Worm (Caenorhabditis elegans) whole organism, late embryonic: Measurements from ENCODE around the gene ZK354.7.
"Not testable (repeated sequence)": the region's sequence is repeated elsewhere in the genome, so short reads cannot be mapped to it uniquely, and the experiment has no call there.

Source experiments
- ceh-30 ChIP-seq: fragments of 150-350 bp; optimal IDR thresholded peaks from 2 replicates; lab custom pipeline; 2014; ENCODE audit warnings: missing biosample characterization, missing genetic modification characterization
- nfya-1 ChIP-seq: sonication (generic microtip); optimal IDR thresholded peaks from 2 replicates; lab custom pipeline; 2017; ENCODE audit warnings: missing genetic modification characterization, mild to moderate bottlenecking, missing compliant biosample characterization, antibody characterized with exemption, moderate library complexity

DNA sequence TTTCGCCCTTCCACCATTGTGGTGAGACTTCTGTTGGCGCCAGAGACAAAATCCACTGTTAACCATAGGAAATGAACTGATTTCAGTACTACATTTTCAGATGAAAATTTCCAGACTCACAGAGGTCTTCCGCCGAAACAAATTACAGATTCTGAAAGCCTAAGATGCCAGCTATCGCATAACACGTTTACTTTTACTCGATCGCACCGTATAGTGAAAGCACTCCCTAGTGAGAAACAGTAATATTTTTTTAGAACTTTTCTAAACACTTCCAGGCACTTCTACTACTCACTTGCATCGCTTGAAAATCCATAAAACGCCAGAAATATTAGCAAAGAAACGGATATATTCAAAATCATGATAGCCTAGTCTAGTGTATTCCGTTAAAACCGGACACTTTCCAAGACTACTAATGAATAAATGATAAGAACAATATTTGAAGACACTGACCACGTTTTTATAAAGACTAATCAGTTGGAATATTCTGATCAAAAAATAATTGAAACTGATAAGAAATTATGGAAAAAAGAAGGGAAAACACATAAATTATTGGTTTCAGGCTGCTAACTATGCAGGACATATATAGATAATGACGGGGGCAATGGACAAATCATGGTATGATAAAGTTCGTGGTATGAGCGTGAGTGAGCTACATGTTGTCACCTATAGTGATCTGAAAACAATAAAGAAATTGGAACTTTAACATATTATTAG, 47.7 kb upstream of the ZK354.7 start, which contains the start of gene gba-4:
- not testable (repeated sequence) for TF ChIP-seq nfya-1, ceh-30 (tag; lab: Kevin White, UChicago)
